Worm (Caenorhabditis elegans) whole organism, L3 larva: ENCODE data around the gene srg-20.

ENCODE experiments used
- R02D3.7 ChIP-seq: fragments of 150-350 bp; optimal IDR thresholded peaks from 2 replicates; lab custom pipeline; 2014; ENCODE audit warnings: missing biosample characterization, missing genetic modification characterization
- aly-2 ChIP-seq: fragments of 150-350 bp; optimal IDR thresholded peaks from 2 replicates; lab custom pipeline; 2014; ENCODE audit warnings: missing biosample characterization, missing genetic modification characterization
- ceh-16 ChIP-seq: sonication (generic microtip); optimal IDR thresholded peaks from 2 replicates; lab custom pipeline; 2017; ENCODE audit warnings: missing biosample characterization, missing genetic modification characterization
- ceh-28 ChIP-seq: fragments of 150-350 bp; optimal IDR thresholded peaks from 2 replicates; lab custom pipeline; 2014; ENCODE audit warnings: missing biosample characterization, missing genetic modification reagents, missing genetic modification characterization
- daf-12 ChIP-seq: fragments of 150-350 bp; optimal IDR thresholded peaks from 2 replicates; lab custom pipeline; 2014; ENCODE audit warnings: missing biosample characterization, missing genetic modification reagents, missing genetic modification characterization
- elt-3 ChIP-seq, 3 experiments: fragments of 150-350 bp in 1 of 3; sonication (generic microtip) in 2 of 3; optimal IDR thresholded peaks; 2 replicates in 2 of 3; 4 replicates in 1 of 3; lab custom pipeline; 2014 to 2017; ENCODE audit warnings: missing biosample characterization in 3 of 3, missing genetic modification characterization in 3 of 3
- fos-1 ChIP-seq: fragments of 150-350 bp; optimal IDR thresholded peaks from 2 replicates; lab custom pipeline; 2014; ENCODE audit warnings: missing biosample characterization, missing genetic modification characterization
- lin-39 ChIP-seq: fragments of 150-350 bp; optimal IDR thresholded peaks from 2 replicates; lab custom pipeline; 2018; ENCODE audit warnings: missing biosample characterization, missing genetic modification reagents, missing genetic modification characterization
- nfya-1 ChIP-seq: sonication (generic microtip); optimal IDR thresholded peaks from 2 replicates; lab custom pipeline; 2017; ENCODE audit warnings: missing genetic modification characterization, mild to moderate bottlenecking, missing compliant biosample characterization, antibody characterized with exemption, moderate library complexity; ENCODE audit not compliant: insufficient read depth
- unc-39 ChIP-seq: sonication (generic microtip); optimal IDR thresholded peaks from 4 replicates; lab custom pipeline; 2017; ENCODE audit warnings: missing biosample characterization, missing genetic modification characterization

DNA sequence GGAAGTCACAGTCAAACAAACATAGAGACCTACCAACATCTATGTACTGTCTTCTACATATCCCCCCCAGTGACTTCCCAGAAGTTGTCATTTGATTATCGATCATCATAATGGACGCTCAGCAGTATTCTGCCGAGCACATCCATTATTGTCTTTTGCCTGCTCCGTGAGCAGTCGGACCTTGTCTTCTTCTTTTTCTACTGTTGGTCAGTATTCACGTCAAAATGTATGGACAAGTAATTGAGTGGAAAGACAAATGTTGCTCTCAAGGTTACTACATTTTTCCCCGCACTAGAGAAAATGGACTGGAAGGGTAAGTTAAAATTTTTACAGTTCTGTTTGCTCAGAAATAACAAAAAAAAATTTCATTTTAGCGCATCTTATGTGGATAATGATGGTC lies 18.4 kb downstream of the srg-20 start, which contains the start of gene btb-12:
- TF ChIP-seq ceh-28 (tag; lab: Kevin White, UChicago) = no peak
- TF ChIP-seq ceh-16 = no peak
- no peak for TF ChIP-seq unc-39 (tag; lab: Kevin White, UChicago)
- TF ChIP-seq lin-39 (tag; lab: Kevin White, UChicago) = no peak
- no peak for TF ChIP-seq daf-12 (tag; lab: Kevin White, UChicago)
- no peak for TF ChIP-seq nfya-1 (tag; lab: Kevin White, UChicago)
- no peak for TF ChIP-seq R02D3.7 (tag; lab: Kevin White, UChicago)
- TF ChIP-seq fos-1 (tag; lab: Kevin White, UChicago) = no peak
- no peak for TF ChIP-seq elt-3 (tag; optimal IDR thresholded peaks at IDR 0.05; lab: Kevin White, UChicago)
- TF ChIP-seq aly-2 (tag; lab: Kevin White, UChicago) = no peak
